Fruit fly (Drosophila melanogaster): ENCODE results near the gene CtsL4.

Gene CtsL4

dm6 chr2L:10339212-10339721, 17.1 kb downstream of the CtsL4 start, which contains the start of gene SamDC (continued):
- peak; percentile 79 for TF ChIP-seq CG1603 (tag; optimal IDR thresholded peaks at IDR 0.05)
- TF ChIP-seq CG17361 (GFP tag; IDR thresholded peaks at IDR 0.05) = peak; percentile 4
- no peak for TF ChIP-seq Dip2 (GFP tag; IDR thresholded peaks at IDR 0.05)
- peak; percentile 4 for TF ChIP-seq Max (GFP tag; optimal IDR thresholded peaks at IDR 0.05)
- TF ChIP-seq dysf (GFP tag; IDR thresholded peaks at IDR 0.05) = peak; percentile 59; the same call in 1 of the 3 replicates
- no peak for TF ChIP-seq CG18619 (GFP tag; optimal IDR thresholded peaks at IDR 0.05)
- TF ChIP-seq chif (GFP tag; optimal IDR thresholded peaks at IDR 0.05) = peak in 1 of 2 experiments; percentile 24
- TF ChIP-seq run (tag; optimal IDR thresholded peaks at IDR 0.05) = no peak
- peak; percentile 14 for TF ChIP-seq Ets65A (GFP tag)
- TF ChIP-seq dpn (GFP tag; optimal IDR thresholded peaks at IDR 0.05) = peak; percentile 33 to 47
- TF ChIP-seq CG2875 (GFP tag; optimal IDR thresholded peaks at IDR 0.05) = no peak
- no peak for TF ChIP-seq dati (GFP tag; IDR thresholded peaks at IDR 0.05)
- TF ChIP-seq gcm2 (GFP tag; optimal IDR thresholded peaks at IDR 0.05) = no peak
- TF ChIP-seq Gsc (GFP tag; IDR thresholded peaks at IDR 0.05) = no peak
- TF ChIP-seq croc (GFP tag; conservative IDR thresholded peaks at IDR 0.05) = no peak
- TF ChIP-seq Side (GFP tag; optimal IDR thresholded peaks at IDR 0.05) = peak; percentile 47
- peak; percentile 42 for TF ChIP-seq Ets97D (GFP tag; optimal IDR thresholded peaks at IDR 0.05)
- TF ChIP-seq toy (GFP tag; IDR thresholded peaks at IDR 0.05) = no peak
- peak; percentile 52 for TF ChIP-seq lilli (GFP tag; optimal IDR thresholded peaks at IDR 0.05)
- TF ChIP-seq ewg (GFP tag; optimal IDR thresholded peaks at IDR 0.05) = no peak
- TF ChIP-seq Dbx (GFP tag; IDR thresholded peaks at IDR 0.05) = peak; percentile 73; the same call in 2 of the 3 replicates
- TF ChIP-seq CG12104 (GFP tag; optimal IDR thresholded peaks at IDR 0.05) = no peak
- peak; percentile 91 for TF ChIP-seq Med (GFP tag)
- peak; percentile 24 for TF ChIP-seq gsb-n (tag; optimal IDR thresholded peaks at IDR 0.05)
- peak; percentile 44 for TF ChIP-seq Ptx1 (GFP tag; IDR thresholded peaks at IDR 0.05)
- peak; percentile 34 for TF ChIP-seq Fer3 (tag; optimal IDR thresholded peaks at IDR 0.05)
- peak; percentile 46 for TF ChIP-seq nmo (GFP tag; optimal IDR thresholded peaks at IDR 0.05)
- TF ChIP-seq CG11560 (tag; IDR thresholded peaks at IDR 0.05) = no peak
- TF ChIP-seq Bteb2 (GFP tag; optimal IDR thresholded peaks at IDR 0.05) = no peak
- no peak for TF ChIP-seq Fer2 (tag; optimal IDR thresholded peaks at IDR 0.05)
- peak; percentile 14 for TF ChIP-seq CG10654 (GFP tag; optimal IDR thresholded peaks at IDR 0.05)
- peak; percentile 42; the same call in 1 of the 2 replicates for TF ChIP-seq CG32532 (GFP tag; IDR thresholded peaks at IDR 0.05)
- TF ChIP-seq CG4854 (GFP tag; optimal IDR thresholded peaks at IDR 0.05) = no peak
- TF ChIP-seq fru (optimal IDR thresholded peaks at IDR 0.05) = no peak
- peak; percentile 18 for TF ChIP-seq eyg (GFP tag; optimal IDR thresholded peaks at IDR 0.05)
- TF ChIP-seq gfzf (GFP tag; optimal IDR thresholded peaks at IDR 0.05) = peak; percentile 35
- peak; percentile 78 for TF ChIP-seq stwl (tag; optimal IDR thresholded peaks at IDR 0.05)
- peak; percentile 1 for TF ChIP-seq CG11723 (GFP tag; optimal IDR thresholded peaks at IDR 0.05)
- 0 out of 3 replicates have a peak, but pooled peaks have one; percentile 39 for TF ChIP-seq CG11695 (GFP tag; IDR thresholded peaks at IDR 0.05)
- peak; percentile 5 for TF ChIP-seq CG18764 (GFP tag; optimal IDR thresholded peaks at IDR 0.05)
- peak; percentile 36 for TF ChIP-seq CG10209 (GFP tag; optimal IDR thresholded peaks at IDR 0.05)
- peak; percentile 95 for TF ChIP-seq CG1024 (GFP tag; IDR thresholded peaks at IDR 0.05)
- peak; percentile 72 for TF ChIP-seq CG15269 (tag; optimal IDR thresholded peaks at IDR 0.05)
- peak in 1 of 2 experiments; percentile 7 for TF ChIP-seq eve (GFP tag; optimal IDR thresholded peaks at IDR 0.05)
- no peak for TF ChIP-seq CG11085 (GFP tag; IDR thresholded peaks at IDR 0.05)
- peak; percentile 26 for TF ChIP-seq NC2α (GFP tag; optimal IDR thresholded peaks at IDR 0.05)
- peak; percentile 55 for TF ChIP-seq D19A (tag; optimal IDR thresholded peaks at IDR 0.05)
- TF ChIP-seq BEAF-32 (GFP tag; optimal IDR thresholded peaks at IDR 0.05) = peak; percentile 88
- TF ChIP-seq pfk (GFP tag; optimal IDR thresholded peaks at IDR 0.05) = peak; percentile 61
- TF ChIP-seq pan (optimal IDR thresholded peaks at IDR 0.05) = no peak
- peak in 1 of 2 experiments; percentile 49 for TF ChIP-seq pan (GFP tag; optimal IDR thresholded peaks at IDR 0.05 in 1 of 2, IDR thresholded peaks at IDR 0.05 in 1 of 2)
- TF ChIP-seq crol (GFP tag; IDR thresholded peaks at IDR 0.05) = no peak
